Fruit fly (Drosophila melanogaster) whole organism, embryonic: ENCODE measurements around the gene Gclm.

Source experiments
- ATbp ChIP-seq: fragments of 200-800 bp; sonication (Bioruptor generic); optimal IDR thresholded peaks from 2 replicates; lab custom pipeline; 2017; ENCODE audit warnings: missing biosample characterization, mild to moderate bottlenecking, missing genetic modification characterization, missing genetic modification reagents
- Adf1 ChIP-seq: fragments of 200-800 bp; sonication (Bioruptor generic); IDR thresholded peaks from 2 replicates; pipeline ENCODE4 v1.3.6; 2022; ENCODE audit warnings: missing biosample characterization, missing genetic modification characterization
- Atf3 ChIP-seq: fragments of 200-800 bp; sonication (Bioruptor generic); optimal IDR thresholded peaks from 3 replicates; lab custom pipeline; 2016; ENCODE audit warnings: missing biosample characterization, missing genetic modification characterization
- Bdp1 ChIP-seq: fragments of 200-800 bp; sonication (Bioruptor generic); optimal IDR thresholded peaks from 3 replicates; lab custom pipeline; 2016; ENCODE audit warnings: missing biosample characterization, missing genetic modification characterization
- CG10267 ChIP-seq: fragments of 200-800 bp; sonication (Bioruptor generic); optimal IDR thresholded peaks from 2 replicates; lab custom pipeline; 2018; ENCODE audit warnings: missing biosample characterization, mild to moderate bottlenecking, missing genetic modification characterization, moderate library complexity
- CG11398 ChIP-seq: fragments of 200-800 bp; sonication (Bioruptor generic); optimal IDR thresholded peaks from 2 replicates; lab custom pipeline; 2016; ENCODE audit warnings: missing biosample characterization, missing genetic modification characterization
- CG11560 ChIP-seq: fragments of 200-800 bp; sonication (Bioruptor generic); IDR thresholded peaks from 3 replicates; pipeline ENCODE4 v1.3.6; 2022; ENCODE audit warnings: missing biosample characterization, missing genetic modification characterization
- CG11723 ChIP-seq: fragments of 200-800 bp; sonication (Bioruptor generic); optimal IDR thresholded peaks from 2 replicates; lab custom pipeline; 2017; ENCODE audit warnings: missing biosample characterization, mild to moderate bottlenecking, missing genetic modification characterization
- CG12155 ChIP-seq: fragments of 200-800 bp; sonication (Bioruptor generic); optimal IDR thresholded peaks from 3 replicates; lab custom pipeline; 2016; ENCODE audit warnings: missing biosample characterization, missing genetic modification characterization
- CG13624 ChIP-seq: fragments of 200-800 bp; sonication (Bioruptor generic); optimal IDR thresholded peaks from 2 replicates; lab custom pipeline; 2016; ENCODE audit warnings: missing biosample characterization, missing genetic modification characterization
- CG13894 ChIP-seq: fragments of 200-800 bp; sonication (Bioruptor generic); optimal IDR thresholded peaks from 3 replicates; lab custom pipeline; 2018; ENCODE audit warnings: missing biosample characterization, mild to moderate bottlenecking, missing genetic modification characterization, moderate library complexity
- CG14014 ChIP-seq: fragments of 200-800 bp; sonication (Bioruptor generic); IDR thresholded peaks from 2 replicates; pipeline ENCODE4 v1.3.6; 2022; ENCODE audit warnings: missing biosample characterization, missing genetic modification characterization
- CG14667 ChIP-seq: fragments of 200-800 bp; sonication (Bioruptor generic); IDR thresholded peaks from 2 replicates; pipeline ENCODE4 v1.3.6; 2022; ENCODE audit warnings: missing biosample characterization, missing genetic modification characterization
- CG16779 ChIP-seq: fragments of 200-800 bp; sonication (Bioruptor generic); IDR thresholded peaks from 2 replicates; pipeline ENCODE4 v1.3.6; 2022; ENCODE audit warnings: missing biosample characterization, missing genetic modification characterization
- CG17328 ChIP-seq: fragments of 200-800 bp; sonication (Bioruptor generic); IDR thresholded peaks from 2 replicates; pipeline ENCODE4 v1.3.6; 2022; ENCODE audit warnings: missing biosample characterization, missing genetic modification characterization
- CG17612 ChIP-seq: fragments of 200-800 bp; sonication (Bioruptor generic); IDR thresholded peaks from 2 replicates; pipeline ENCODE4 v1.3.6; 2022; ENCODE audit warnings: missing biosample characterization, missing genetic modification characterization
- CG2120 ChIP-seq: fragments of 200-800 bp; sonication (Bioruptor generic); optimal IDR thresholded peaks from 3 replicates; lab custom pipeline; 2016; ENCODE audit warnings: missing biosample characterization, missing genetic modification characterization
- CG2199 ChIP-seq: fragments of 200-800 bp; sonication (Bioruptor generic); IDR thresholded peaks from 3 replicates; pipeline ENCODE4 v1.3.6; 2022; ENCODE audit warnings: missing biosample characterization, missing genetic modification characterization
- CG34224 ChIP-seq: fragments of 200-800 bp; sonication (Bioruptor generic); IDR thresholded peaks from 3 replicates; pipeline ENCODE4 v1.3.6; 2022; ENCODE audit warnings: missing biosample characterization, missing genetic modification characterization; ENCODE audit not compliant: partially characterized antibody
- CG3838 ChIP-seq: fragments of 200-800 bp; sonication (Bioruptor generic); optimal IDR thresholded peaks from 3 replicates; lab custom pipeline; 2016; ENCODE audit warnings: missing biosample characterization, missing genetic modification characterization
- CG6854 ChIP-seq: fragments of 200-800 bp; sonication (Bioruptor generic); optimal IDR thresholded peaks from 3 replicates; lab custom pipeline; 2017; ENCODE audit warnings: missing biosample characterization, mild to moderate bottlenecking, missing genetic modification characterization
- CG8281 ChIP-seq: fragments of 200-800 bp; sonication (Bioruptor generic); optimal IDR thresholded peaks from 2 replicates; lab custom pipeline; 2018; ENCODE audit warnings: missing biosample characterization, mild to moderate bottlenecking, missing genetic modification characterization, moderate library complexity
- CkIIα-i1 ChIP-seq: fragments of 200-800 bp; sonication (Bioruptor generic); IDR thresholded peaks from 2 replicates; pipeline ENCODE4 v1.3.6; 2022; ENCODE audit warnings: missing biosample characterization, missing genetic modification characterization
- Dbx ChIP-seq: fragments of 200-800 bp; sonication (Bioruptor generic); IDR thresholded peaks from 3 replicates; pipeline ENCODE4 v1.3.6; 2022; ENCODE audit warnings: missing biosample characterization, missing genetic modification characterization
- Hmr ChIP-seq: fragments of 200-800 bp; sonication (Bioruptor generic); optimal IDR thresholded peaks from 3 replicates; lab custom pipeline; 2017; ENCODE audit warnings: mild to moderate bottlenecking, missing biosample characterization, missing genetic modification reagents, missing genetic modification characterization
- Optix ChIP-seq: fragments of 200-800 bp; sonication (Bioruptor generic); IDR thresholded peaks from 3 replicates; pipeline ENCODE4 v1.3.6; 2022; ENCODE audit warnings: missing biosample characterization, missing genetic modification characterization
- Poxn ChIP-seq: fragments of 200-800 bp; sonication (Bioruptor generic); IDR thresholded peaks from 2 replicates; pipeline ENCODE4 v1.3.6; 2022; ENCODE audit warnings: missing biosample characterization, missing genetic modification characterization
- Sry-δ ChIP-seq: fragments of 200-800 bp; sonication (Bioruptor generic); optimal IDR thresholded peaks from 2 replicates; lab custom pipeline; 2016; ENCODE audit warnings: missing biosample characterization, missing genetic modification characterization
- Tbp ChIP-seq: fragments of >200 bp; optimal IDR thresholded peaks from 2 replicates; lab custom pipeline; 2018; ENCODE audit warnings: missing biosample characterization, missing genetic modification characterization
- ara ChIP-seq: fragments of 200-800 bp; sonication (Bioruptor generic); IDR thresholded peaks from 2 replicates; pipeline ENCODE4 v1.3.6; 2022; ENCODE audit warnings: missing biosample characterization, missing genetic modification characterization
- ato ChIP-seq: fragments of 200-800 bp; sonication (Bioruptor generic); IDR thresholded peaks from 2 replicates; pipeline ENCODE4 v1.3.6; 2022; ENCODE audit warnings: missing biosample characterization, missing genetic modification characterization; ENCODE audit not compliant: partially characterized antibody
- bab2 ChIP-seq: fragments of 200-800 bp; sonication (Bioruptor generic); optimal IDR thresholded peaks from 2 replicates; lab custom pipeline; 2016; ENCODE audit warnings: missing biosample characterization, missing genetic modification characterization
- cato ChIP-seq: fragments of 200-800 bp; sonication (Bioruptor generic); optimal IDR thresholded peaks from 2 replicates; lab custom pipeline; 2016; ENCODE audit warnings: missing biosample characterization, missing genetic modification characterization, borderline replicate concordance
- cg ChIP-seq: fragments of 200-800 bp; sonication (Bioruptor generic); optimal IDR thresholded peaks from 3 replicates; lab custom pipeline; 2019; ENCODE audit warnings: missing biosample characterization, mild to moderate bottlenecking, missing genetic modification characterization, moderate library complexity
- croc ChIP-seq: fragments of 200-800 bp; sonication (Bioruptor generic); conservative IDR thresholded peaks from 3 replicates; pipeline ENCODE4 v1.3.6; 2022; ENCODE audit warnings: missing biosample characterization, missing genetic modification characterization
- fd102C ChIP-seq: fragments of 200-800 bp; sonication (Bioruptor generic); optimal IDR thresholded peaks from 2 replicates; lab custom pipeline; 2018; ENCODE audit warnings: missing biosample characterization, mild to moderate bottlenecking, missing genetic modification characterization, moderate library complexity
- grn ChIP-seq: fragments of 200-800 bp; sonication (Bioruptor generic); optimal IDR thresholded peaks from 3 replicates; lab custom pipeline; 2017; ENCODE audit warnings: missing biosample characterization, missing genetic modification characterization
- gsb ChIP-seq: fragments of 200-800 bp; sonication (Bioruptor generic); IDR thresholded peaks from 2 replicates; pipeline ENCODE4 v1.3.6; 2022; ENCODE audit warnings: missing biosample characterization, missing genetic modification characterization
- gt ChIP-seq: fragments of 200-800 bp; sonication (Bioruptor generic); IDR thresholded peaks from 2 replicates; pipeline ENCODE4 v1.3.6; 2022; ENCODE audit warnings: missing biosample characterization, missing genetic modification characterization
- hb ChIP-seq: fragments of 200-800 bp; sonication (Bioruptor generic); IDR thresholded peaks from 3 replicates; pipeline ENCODE4 v1.3.6; 2022; ENCODE audit warnings: missing biosample characterization, missing genetic modification characterization; ENCODE audit not compliant: partially characterized antibody
- ind ChIP-seq: fragments of 200-800 bp; sonication (Bioruptor generic); optimal IDR thresholded peaks from 3 replicates; lab custom pipeline; 2016; ENCODE audit warnings: missing biosample characterization, missing genetic modification characterization
- lmd ChIP-seq: fragments of 200-800 bp; sonication (Bioruptor generic); IDR thresholded peaks from 2 replicates; pipeline ENCODE4 v1.3.6; 2022; ENCODE audit warnings: missing biosample characterization, missing genetic modification characterization
- luna ChIP-seq: fragments of 200-800 bp; sonication (Bioruptor generic); optimal IDR thresholded peaks from 2 replicates; lab custom pipeline; 2016; ENCODE audit warnings: missing biosample characterization, missing genetic modification characterization
- otp ChIP-seq: fragments of 200-800 bp; sonication (Bioruptor generic); IDR thresholded peaks from 3 replicates; pipeline ENCODE4, ENCODE4 v1.3.6; 2022; ENCODE audit warnings: missing biosample characterization, missing genetic modification characterization
- p53 ChIP-seq: fragments of 200-800 bp; sonication (Bioruptor generic); optimal IDR thresholded peaks from 2 replicates; lab custom pipeline; 2016; ENCODE audit warnings: missing biosample characterization, missing genetic modification characterization
- pnt ChIP-seq: fragments of 200-800 bp; sonication (Bioruptor generic); optimal IDR thresholded peaks from 3 replicates; lab custom pipeline; 2016; ENCODE audit warnings: missing biosample characterization, missing genetic modification characterization
- tap ChIP-seq: fragments of 200-800 bp; optimal IDR thresholded peaks from 3 replicates; lab custom pipeline; 2019; ENCODE audit warnings: missing biosample characterization, mild to moderate bottlenecking, missing genetic modification characterization, moderate library complexity
- tup ChIP-seq: fragments of 200-800 bp; sonication (Bioruptor generic); optimal IDR thresholded peaks from 2 replicates; lab custom pipeline; 2016; ENCODE audit warnings: missing biosample characterization, mild to moderate bottlenecking, missing genetic modification characterization, moderate library complexity
- tx ChIP-seq: fragments of 200-800 bp; sonication (Bioruptor generic); optimal IDR thresholded peaks from 2 replicates; lab custom pipeline; 2016; ENCODE audit warnings: missing biosample characterization, missing genetic modification characterization
- wek ChIP-seq: fragments of 200-800 bp; sonication (Bioruptor generic); optimal IDR thresholded peaks from 3 replicates; lab custom pipeline; 2018; ENCODE audit warnings: missing biosample characterization, mild to moderate bottlenecking, missing genetic modification characterization, moderate library complexity

Gene Gclm

dm6 chr3R:22724149-22724973 is 38.1 kb upstream of the Gclm start, which contains the start of gene Irp-1A (continued):
- 0 out of 2 replicates have a peak, but pooled peaks have one; percentile 22 for TF ChIP-seq CG17612 (GFP tag; lab: Robert Waterston, UW)
- no peak for TF ChIP-seq p53 (GFP tag; lab: Kevin White, UChicago)
- no peak for TF ChIP-seq CG2199 (GFP tag; lab: Robert Waterston, UW)
- peak; percentile 81 for TF ChIP-seq CG14014 (GFP tag; lab: Robert Waterston, UW)
- peak; percentile 81 for TF ChIP-seq CG10267 (tag; lab: Kevin White, UChicago)
- TF ChIP-seq bab2 (GFP tag; lab: Kevin White, UChicago) = peak; percentile 3
- TF ChIP-seq CG2120 (GFP tag; lab: Kevin White, UChicago) = peak; percentile 78
- no peak for TF ChIP-seq cg
- TF ChIP-seq ATbp = peak; percentile 21
- peak; percentile 45; the same call in 1 of the 2 replicates for TF ChIP-seq Adf1 (GFP tag; lab: Robert Waterston, UW)
- TF ChIP-seq pnt (GFP tag; lab: Kevin White, UChicago) = no peak
- 0 out of 3 replicates have a peak, but pooled peaks have one; percentile 39 for TF ChIP-seq croc (GFP tag; lab: Robert Waterston, UW)
- TF ChIP-seq Tbp (GFP tag; lab: Kevin White, UChicago) = no peak
- peak; percentile 51; the same call in 1 of the 2 replicates for TF ChIP-seq gsb
- TF ChIP-seq otp (GFP tag; lab: Robert Waterston, UW) = no peak
- TF ChIP-seq CG8281 (tag; lab: Kevin White, UChicago) = no peak
- no peak for TF ChIP-seq cato (GFP tag; lab: Kevin White, UChicago)
- no peak for TF ChIP-seq Atf3 (GFP tag; lab: Kevin White, UChicago)
- TF ChIP-seq lmd = peak; percentile 72
- no peak for TF ChIP-seq Poxn
- no peak for TF ChIP-seq CG3838 (GFP tag; lab: Kevin White, UChicago)
- TF ChIP-seq hb (GFP tag; lab: Robert Waterston, UW) = peak; percentile 54; the same call in 1 of the 3 replicates
- TF ChIP-seq wek (GFP tag; lab: Kevin White, UChicago) = no peak
- peak; percentile 76; the same call in 2 of the 3 replicates for TF ChIP-seq Dbx (GFP tag; lab: Robert Waterston, UW)
- TF ChIP-seq CkIIα-i1 (GFP tag; lab: Robert Waterston, UW) = no peak
- TF ChIP-seq CG11398 = no peak
- TF ChIP-seq CG13624 (GFP tag; lab: Kevin White, UChicago) = peak; percentile 47
- peak; percentile 72; the same call in 1 of the 2 replicates for TF ChIP-seq CG17328
- no peak for TF ChIP-seq tup
- TF ChIP-seq grn (GFP tag; lab: Kevin White, UChicago) = no peak
- no peak for TF ChIP-seq CG11723 (GFP tag; lab: Kevin White, UChicago)
- no peak for TF ChIP-seq gt (GFP tag; lab: Robert Waterston, UW)
- TF ChIP-seq tx (GFP tag; lab: Kevin White, UChicago) = no peak
- TF ChIP-seq ind (GFP tag; lab: Kevin White, UChicago) = peak; percentile 58
- TF ChIP-seq Optix = no peak
- peak; percentile 69 for TF ChIP-seq CG12155 (GFP tag; lab: Kevin White, UChicago)
- peak; percentile 41 for TF ChIP-seq ato
- peak; percentile 55; the same call in 1 of the 2 replicates for TF ChIP-seq CG14667 (GFP tag; lab: Robert Waterston, UW)
- no peak for TF ChIP-seq CG16779 (GFP tag; lab: Robert Waterston, UW)
- TF ChIP-seq tap (tag; lab: Kevin White, UChicago) = peak; percentile 77
- no peak for TF ChIP-seq fd102C (GFP tag; lab: Kevin White, UChicago)
- no peak for TF ChIP-seq CG11560 (tag; lab: Robert Waterston, UW)
- no peak; the same call in 1 of the 2 replicates for TF ChIP-seq ara (GFP tag; lab: Robert Waterston, UW)
- TF ChIP-seq Bdp1 (GFP tag; lab: Kevin White, UChicago) = peak; percentile 3
- TF ChIP-seq CG34224 (GFP tag; lab: Robert Waterston, UW) = peak; percentile 86
- no peak for TF ChIP-seq luna
- peak; percentile 14 for TF ChIP-seq CG6854 (GFP tag; lab: Kevin White, UChicago)
- TF ChIP-seq Sry-δ (GFP tag; lab: Kevin White, UChicago) = peak; percentile 91
- TF ChIP-seq CG13894 (tag; lab: Kevin White, UChicago) = peak; percentile 81
- TF ChIP-seq Hmr = peak; percentile 77
